Fruit fly (Drosophila melanogaster): ENCODE data around the gene lush.

Gene lush

dm6 chr3L:19618072-19618958 is 12.4 kb upstream of the lush start, which contains the start of gene asf1 (continued):
- TF ChIP-seq CG7786 (GFP tag; optimal IDR thresholded peaks at IDR 0.05) (peak; percentile 17), ranshi (GFP tag; IDR thresholded peaks at IDR 0.05) (0 out of 2 replicates have a peak, but pooled peaks have one; percentile 7), trem (tag; optimal IDR thresholded peaks at IDR 0.05) (peak; percentile 47), gfzf (GFP tag; optimal IDR thresholded peaks at IDR 0.05) (peak; percentile 85), CG34224 (GFP tag; IDR thresholded peaks at IDR 0.05; ENCODE audit: partially characterized antibody) (peak; percentile 72), CG11398 (GFP tag; optimal IDR thresholded peaks at IDR 0.05) (peak; percentile 30), mam (GFP tag; optimal IDR thresholded peaks at IDR 0.05) (peak; percentile 29), CG15479 (GFP tag; optimal IDR thresholded peaks at IDR 0.05) (peak; percentile 53), E2f2 (GFP tag; IDR thresholded peaks at IDR 0.05) (peak; percentile 65), NC2β (GFP tag; optimal IDR thresholded peaks at IDR 0.05) (peak; percentile 23), caup (GFP tag; optimal IDR thresholded peaks at IDR 0.05; ENCODE audit: severe bottlenecking) (no peak), D (optimal IDR thresholded peaks at IDR 0.05) (peak; percentile 63), D (GFP tag; optimal IDR thresholded peaks at IDR 0.05) (no peak), row (GFP tag; IDR thresholded peaks at IDR 0.05) (peak; percentile 66; the same call in 2 of the 3 replicates), grau (tag; optimal IDR thresholded peaks at IDR 0.05) (no peak), CG2202 (tag; optimal IDR thresholded peaks at IDR 0.05) (no peak), CG6791 (GFP tag; IDR thresholded peaks at IDR 0.05; ENCODE audit: partially characterized antibody) (peak; percentile 67), CG8924 (tag; optimal IDR thresholded peaks at IDR 0.05) (peak; percentile 13), ind (GFP tag; optimal IDR thresholded peaks at IDR 0.05) (peak; percentile 9), CG13296 (GFP tag; optimal IDR thresholded peaks at IDR 0.05) (peak; percentile 17), GATAe (GFP tag; conservative IDR thresholded peaks at IDR 0.05) (no peak), usp (GFP tag; optimal IDR thresholded peaks at IDR 0.05) (no peak), phol (tag; optimal IDR thresholded peaks at IDR 0.05) (peak; percentile 42), CG9437 (GFP tag; optimal IDR thresholded peaks at IDR 0.05) (no peak), CG32532 (GFP tag; IDR thresholded peaks at IDR 0.05) (0 out of 2 replicates have a peak, but pooled peaks have one; percentile 17), onecut (GFP tag; IDR thresholded peaks at IDR 0.05) (peak; percentile 68), Hr51 (GFP tag; optimal IDR thresholded peaks at IDR 0.05) (peak in 1 of 2 experiments; percentile 3), sr (GFP tag; IDR thresholded peaks at IDR 0.05) (no peak), CG9932 (GFP tag; IDR thresholded peaks at IDR 0.05) (0 out of 2 replicates have a peak, but pooled peaks have one; percentile 32), zen2 (GFP tag; IDR thresholded peaks at IDR 0.05; ENCODE audit: partially characterized antibody) (peak; percentile 45; the same call in 1 of the 3 replicates), Stat92E (GFP tag; optimal IDR thresholded peaks at IDR 0.05) (peak in 1 of 3 experiments; percentile 20), HLHmδ (GFP tag; optimal IDR thresholded peaks at IDR 0.05) (no peak), pros (GFP tag; optimal IDR thresholded peaks at IDR 0.05) (no peak), Atf6 (GFP tag; IDR thresholded peaks at IDR 0.05) (no peak), CG10431 (GFP tag; optimal IDR thresholded peaks at IDR 0.05) (peak; percentile 27), scrt (GFP tag; optimal IDR thresholded peaks at IDR 0.05) (no peak), pzg (GFP tag; optimal IDR thresholded peaks at IDR 0.05) (peak; percentile 56), nerfin-1 (tag; optimal IDR thresholded peaks at IDR 0.05) (peak; percentile 86), pho (GFP tag; optimal IDR thresholded peaks at IDR 0.05) (peak; percentile 49), MESR4 (GFP tag; optimal IDR thresholded peaks at IDR 0.05) (peak; percentile 85), CG12155 (GFP tag; optimal IDR thresholded peaks at IDR 0.05) (peak; percentile 33), CG2116 (GFP tag; optimal IDR thresholded peaks at IDR 0.05) (peak; percentile 75), nmo (GFP tag; optimal IDR thresholded peaks at IDR 0.05) (peak; percentile 60), CG11696 (GFP tag; IDR thresholded peaks at IDR 0.05) (peak; percentile 80), Ets97D (GFP tag; optimal IDR thresholded peaks at IDR 0.05) (peak; percentile 59), vvl (GFP tag; IDR thresholded peaks at IDR 0.05) (peak; percentile 11; the same call in 1 of the 2 replicates), az2 (GFP tag; optimal IDR thresholded peaks at IDR 0.05) (peak; percentile 18)
